Worm (Caenorhabditis elegans): Measurements from ENCODE around the gene mnp-1.

The mnp-1 gene

ce11 chrIII:4356384-4356783, at the start of gene mnp-1:
Gene mnp-1, plus strand, starts transcription at chrIII:4356594.
- TF ChIP-seq tra-4 (tag; optimal IDR thresholded peaks at IDR 0.05) (no peak), ceh-13 (GFP tag; optimal IDR thresholded peaks at IDR 0.05) (no peak), ama-1 (optimal IDR thresholded peaks at IDR 0.05) (no peak), flt-1 (GFP tag; IDR thresholded peaks at IDR 0.05) (no peak), pes-1 (GFP tag; IDR thresholded peaks at IDR 0.05) (no peak), hmbx-1 (tag; optimal IDR thresholded peaks at IDR 0.05) (no peak), hmg-4 (GFP tag; optimal IDR thresholded peaks at IDR 0.05) (no peak), tbx-11 (GFP tag; IDR thresholded peaks at IDR 0.05) (no peak), ets-7 (tag; optimal IDR thresholded peaks at IDR 0.05) (no peak), scrt-1 (GFP tag; IDR thresholded peaks at IDR 0.05) (no peak), aly-1 (tag; optimal IDR thresholded peaks at IDR 0.05) (no peak), sea-1 (GFP tag; conservative IDR thresholded peaks at IDR 0.05) (no peak), tbx-37 (GFP tag; conservative IDR thresholded peaks at IDR 0.05) (no peak), B0310.2 (tag; optimal IDR thresholded peaks at IDR 0.05) (no peak), hnd-1 (tag; optimal IDR thresholded peaks at IDR 0.05) (no peak)

- TF ChIP-seq aly-1 (tag; optimal IDR thresholded peaks at IDR 0.05) = no peak
- no peak for TF ChIP-seq tbx-11 (GFP tag; IDR thresholded peaks at IDR 0.05)
- TF ChIP-seq hmg-4 (GFP tag; optimal IDR thresholded peaks at IDR 0.05) = no peak
- TF ChIP-seq flt-1 (GFP tag; IDR thresholded peaks at IDR 0.05) = no peak
- no peak for TF ChIP-seq scrt-1 (GFP tag; IDR thresholded peaks at IDR 0.05)
- no peak for TF ChIP-seq ets-7 (tag; optimal IDR thresholded peaks at IDR 0.05)
- no peak for TF ChIP-seq ceh-13 (GFP tag; optimal IDR thresholded peaks at IDR 0.05)
- TF ChIP-seq ama-1 (optimal IDR thresholded peaks at IDR 0.05) = no peak
- no peak for TF ChIP-seq sea-1 (GFP tag; conservative IDR thresholded peaks at IDR 0.05)
- TF ChIP-seq pes-1 (GFP tag; IDR thresholded peaks at IDR 0.05) = no peak
- no peak for TF ChIP-seq F13C5.2 (tag; optimal IDR thresholded peaks at IDR 0.05)
- TF ChIP-seq tra-4 (tag; optimal IDR thresholded peaks at IDR 0.05) = no peak
- no peak for TF ChIP-seq B0310.2 (tag; optimal IDR thresholded peaks at IDR 0.05)
Observed at ce11 chrIII:4309303-4309702, 47.1 kb upstream of the mnp-1 start.

- no peak for TF ChIP-seq ceh-36 (tag; optimal IDR thresholded peaks at IDR 0.05)
- no peak for TF ChIP-seq F13C5.2 (tag; optimal IDR thresholded peaks at IDR 0.05)
- no peak for TF ChIP-seq tbx-11 (GFP tag; IDR thresholded peaks at IDR 0.05)
- TF ChIP-seq tbx-37 (GFP tag; conservative IDR thresholded peaks at IDR 0.05) = no peak
Observed at ce11 chrIII:4313061-4313962, 43.1 kb upstream of the mnp-1 start, which contains the start of the genes evl-14 and dcn-1. Gene evl-14, minus strand, starts transcription at chrIII:4313128. Gene dcn-1, plus strand, starts transcription at chrIII:4313912.

ce11 chrIII:4314502-4314901, 41.9 kb upstream of the mnp-1 start:
- TF ChIP-seq aly-1 (tag; optimal IDR thresholded peaks at IDR 0.05) (no peak), tbx-37 (GFP tag; conservative IDR thresholded peaks at IDR 0.05) (no peak), flt-1 (GFP tag; IDR thresholded peaks at IDR 0.05) (no peak), F13C5.2 (tag; optimal IDR thresholded peaks at IDR 0.05) (no peak), tra-4 (tag; optimal IDR thresholded peaks at IDR 0.05) (no peak), sea-1 (GFP tag; conservative IDR thresholded peaks at IDR 0.05) (no peak), tbx-11 (GFP tag; IDR thresholded peaks at IDR 0.05) (no peak), hmg-4 (GFP tag; optimal IDR thresholded peaks at IDR 0.05) (no peak), pes-1 (GFP tag; IDR thresholded peaks at IDR 0.05) (no peak), hnd-1 (tag; optimal IDR thresholded peaks at IDR 0.05) (no peak), ceh-36 (tag; optimal IDR thresholded peaks at IDR 0.05) (no peak), ceh-13 (GFP tag; optimal IDR thresholded peaks at IDR 0.05) (no peak)

ce11 chrIII:4317065-4317752, 39.2 kb upstream of the mnp-1 start, which contains the start of gene tag-131:
Gene tag-131, plus strand, starts transcription at chrIII:4317702.
- no peak for TF ChIP-seq pes-1 (GFP tag; IDR thresholded peaks at IDR 0.05)
- no peak for TF ChIP-seq sea-1 (GFP tag; conservative IDR thresholded peaks at IDR 0.05)
- no peak for TF ChIP-seq tbx-11 (GFP tag; IDR thresholded peaks at IDR 0.05)
- TF ChIP-seq ceh-36 (tag; optimal IDR thresholded peaks at IDR 0.05) = no peak
- TF ChIP-seq F13C5.2 (tag; optimal IDR thresholded peaks at IDR 0.05) = no peak
- TF ChIP-seq flt-1 (GFP tag; IDR thresholded peaks at IDR 0.05) = no peak
- TF ChIP-seq scrt-1 (GFP tag; IDR thresholded peaks at IDR 0.05) = no peak
- TF ChIP-seq hmg-4 (GFP tag; optimal IDR thresholded peaks at IDR 0.05) = no peak

- TF ChIP-seq aly-1 (tag; optimal IDR thresholded peaks at IDR 0.05) = no peak
- TF ChIP-seq ceh-36 (tag; optimal IDR thresholded peaks at IDR 0.05) = no peak
- no peak for TF ChIP-seq ceh-13 (GFP tag; optimal IDR thresholded peaks at IDR 0.05)
- TF ChIP-seq B0310.2 (tag; optimal IDR thresholded peaks at IDR 0.05) = no peak
- TF ChIP-seq hmbx-1 (tag; optimal IDR thresholded peaks at IDR 0.05) = no peak
- TF ChIP-seq ama-1 (optimal IDR thresholded peaks at IDR 0.05) = no peak
- TF ChIP-seq flt-1 (GFP tag; IDR thresholded peaks at IDR 0.05) = no peak
- no peak for TF ChIP-seq sea-1 (GFP tag; conservative IDR thresholded peaks at IDR 0.05)
- no peak for TF ChIP-seq ets-7 (tag; optimal IDR thresholded peaks at IDR 0.05)
Observed at ce11 chrIII:4320113-4320512, 36.3 kb upstream of the mnp-1 start, which contains the start of gene H38K22.6. Gene H38K22.6, plus strand, starts transcription at chrIII:4320413.

ce11 chrIII:4321399-4321798, 35.0 kb upstream of the mnp-1 start, which contains the start of gene H38K22.7:
Gene H38K22.7, plus strand, starts transcription at chrIII:4321699.
- no peak for TF ChIP-seq tbx-11 (GFP tag; IDR thresholded peaks at IDR 0.05)
- TF ChIP-seq sea-1 (GFP tag; conservative IDR thresholded peaks at IDR 0.05) = no peak
